Fruit fly (Drosophila melanogaster): ENCODE results near the gene CG31909.

Gene CG31909

DNA sequence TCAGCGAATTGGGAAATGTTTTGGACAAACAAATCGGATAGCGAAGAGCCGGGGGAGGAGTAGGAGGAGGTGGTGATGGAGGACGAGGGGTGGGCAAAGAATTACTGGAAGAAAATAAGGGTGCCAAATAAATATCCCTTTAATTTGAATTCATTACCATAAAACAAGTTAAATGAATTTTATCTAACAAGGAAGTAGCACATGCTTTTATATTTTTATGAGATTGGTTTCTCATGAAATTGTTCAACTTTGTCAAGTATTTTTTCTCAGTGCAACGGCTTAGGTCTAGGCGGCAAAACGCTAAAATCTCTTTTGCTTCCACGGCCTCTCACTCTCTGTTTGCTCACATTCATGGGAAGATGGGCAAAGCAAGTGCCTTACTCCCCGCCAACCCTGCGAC, 34.7 kb downstream of the CG31909 start (continued):
- TF ChIP-seq pan (optimal IDR thresholded peaks at IDR 0.05) (no peak), pan (GFP tag; optimal IDR thresholded peaks at IDR 0.05 in 1 of 2, IDR thresholded peaks at IDR 0.05 in 1 of 2) (no peak), Optix (GFP tag; IDR thresholded peaks at IDR 0.05) (peak; percentile 8; the same call in 1 of the 3 replicates), Dip3 (GFP tag; optimal IDR thresholded peaks at IDR 0.05) (no peak), CG9609 (GFP tag; optimal IDR thresholded peaks at IDR 0.05) (peak; percentile 3), CG10979 (tag; optimal IDR thresholded peaks at IDR 0.05) (peak; percentile 14), Mrtf (GFP tag; IDR thresholded peaks at IDR 0.05) (no peak), Ssrp (tag; optimal IDR thresholded peaks at IDR 0.05) (peak; percentile 27), Pdp1 (GFP tag; optimal IDR thresholded peaks at IDR 0.05) (peak in 1 of 2 experiments; percentile 8), MESR4 (GFP tag; optimal IDR thresholded peaks at IDR 0.05) (no peak), CG8089 (GFP tag; optimal IDR thresholded peaks at IDR 0.05) (no peak), tx (GFP tag; optimal IDR thresholded peaks at IDR 0.05) (no peak), lilli (GFP tag; optimal IDR thresholded peaks at IDR 0.05) (no peak), h (optimal IDR thresholded peaks at IDR 0.05) (no peak), abd-A (tag; optimal IDR thresholded peaks at IDR 0.05) (no peak), CG12155 (GFP tag; optimal IDR thresholded peaks at IDR 0.05) (no peak), zfh1 (GFP tag; IDR thresholded peaks at IDR 0.05) (peak; percentile 77), hkb (optimal IDR thresholded peaks at IDR 0.05) (no peak), hkb (GFP tag; IDR thresholded peaks at IDR 0.05) (0 out of 2 replicates have a peak, but pooled peaks have one; percentile 24), CG10321 (GFP tag; IDR thresholded peaks at IDR 0.05) (no peak), MBD-R2 (GFP tag; IDR thresholded peaks at IDR 0.05) (no peak), slou (GFP tag; optimal IDR thresholded peaks at IDR 0.05) (no peak), ab (GFP tag; optimal IDR thresholded peaks at IDR 0.05) (no peak), CG9727 (GFP tag; optimal IDR thresholded peaks at IDR 0.05) (peak; percentile 71), amos (GFP tag; IDR thresholded peaks at IDR 0.05; ENCODE audit: partially characterized antibody) (no peak), CG12744 (GFP tag; optimal IDR thresholded peaks at IDR 0.05) (no peak), Xbp1 (GFP tag; optimal IDR thresholded peaks at IDR 0.05) (no peak), Oli (tag; optimal IDR thresholded peaks at IDR 0.05) (peak; percentile 31), sug (tag; optimal IDR thresholded peaks at IDR 0.05) (no peak), CG1603 (tag; optimal IDR thresholded peaks at IDR 0.05) (peak; percentile 46), CG31441 (GFP tag; IDR thresholded peaks at IDR 0.05) (no peak), CG17829 (tag; optimal IDR thresholded peaks at IDR 0.05) (peak; percentile 3), sens (GFP tag) (peak; percentile 89), tll (GFP tag; optimal IDR thresholded peaks at IDR 0.05) (no peak), sr (GFP tag; IDR thresholded peaks at IDR 0.05) (no peak), CG17612 (GFP tag; IDR thresholded peaks at IDR 0.05) (no peak), CG33213 (GFP tag; optimal IDR thresholded peaks at IDR 0.05) (no peak), H2.0 (GFP tag; IDR thresholded peaks at IDR 0.05) (no peak), Chrac-16 (GFP tag; optimal IDR thresholded peaks at IDR 0.05) (peak; percentile 29), her (GFP tag; optimal IDR thresholded peaks at IDR 0.05) (no peak), Kr (GFP tag; optimal IDR thresholded peaks at IDR 0.05) (no peak), sna (GFP tag; IDR thresholded peaks at IDR 0.05; ENCODE audit: partially characterized antibody) (no peak), sqz (GFP tag; optimal IDR thresholded peaks at IDR 0.05) (no peak), CG13894 (tag; optimal IDR thresholded peaks at IDR 0.05) (no peak), chm (GFP tag; IDR thresholded peaks at IDR 0.05) (0 out of 2 replicates have a peak, but pooled peaks have one; percentile 21), CG8765 (GFP tag; IDR thresholded peaks at IDR 0.05) (peak; percentile 32), usp (GFP tag; optimal IDR thresholded peaks at IDR 0.05) (no peak), Ets65A (GFP tag) (peak; percentile 90), CkIIα-i1 (GFP tag; IDR thresholded peaks at IDR 0.05) (no peak), CG12659 (GFP tag; optimal IDR thresholded peaks at IDR 0.05) (no peak), CG4617 (GFP tag; optimal IDR thresholded peaks at IDR 0.05; ENCODE audit: borderline replicate concordance) (no peak), CG4820 (GFP tag; optimal IDR thresholded peaks at IDR 0.05) (peak; percentile 35), CG14965 (GFP tag; optimal IDR thresholded peaks at IDR 0.05; ENCODE audit: borderline replicate concordance) (no peak)
